Worm (Caenorhabditis elegans) whole organism, L3 larva: Measurements from ENCODE around the gene Y53F4B.21.

ENCODE experiments used
- R02D3.7 ChIP-seq: fragments of 150-350 bp; optimal IDR thresholded peaks from 2 replicates; lab custom pipeline; 2014; ENCODE audit warnings: missing biosample characterization, missing genetic modification characterization
- ZK546.5 ChIP-seq: sonication (generic microtip); optimal IDR thresholded peaks from 2 replicates; lab custom pipeline; 2017; ENCODE audit warnings: missing biosample characterization, missing genetic modification characterization
- aly-2 ChIP-seq: fragments of 150-350 bp; optimal IDR thresholded peaks from 2 replicates; lab custom pipeline; 2014; ENCODE audit warnings: missing biosample characterization, missing genetic modification characterization
- ama-1 ChIP-seq: fragments of 150-350 bp; optimal IDR thresholded peaks from 2 replicates; lab custom pipeline; 2018
- ceh-28 ChIP-seq: fragments of 150-350 bp; optimal IDR thresholded peaks from 2 replicates; lab custom pipeline; 2014; ENCODE audit warnings: missing biosample characterization, missing genetic modification reagents, missing genetic modification characterization
- daf-12 ChIP-seq: fragments of 150-350 bp; optimal IDR thresholded peaks from 2 replicates; lab custom pipeline; 2014; ENCODE audit warnings: missing biosample characterization, missing genetic modification reagents, missing genetic modification characterization
- egl-5 ChIP-seq: fragments of 150-350 bp; optimal IDR thresholded peaks from 2 replicates; lab custom pipeline; 2017; ENCODE audit warnings: missing biosample characterization, missing genetic modification reagents, missing genetic modification characterization, inconsistent platforms
- elt-1 ChIP-seq: fragments of 150-350 bp; optimal IDR thresholded peaks from 2 replicates; lab custom pipeline; 2014; ENCODE audit warnings: missing biosample characterization, missing genetic modification characterization
- hmg-11 ChIP-seq: sonication (generic microtip); optimal IDR thresholded peaks from 2 replicates; lab custom pipeline; 2016; ENCODE audit warnings: missing genetic modification characterization, missing compliant biosample characterization
- jun-1 ChIP-seq: fragments of 150-350 bp; optimal IDR thresholded peaks from 2 replicates; lab custom pipeline; 2014; ENCODE audit warnings: missing biosample characterization, missing genetic modification reagents, missing genetic modification characterization
- lin-15B ChIP-seq: fragments of 150-350 bp; optimal IDR thresholded peaks from 2 replicates; lab custom pipeline; 2014; ENCODE audit warnings: missing biosample characterization, missing genetic modification characterization
- lin-39 ChIP-seq: fragments of 150-350 bp; optimal IDR thresholded peaks from 2 replicates; lab custom pipeline; 2018; ENCODE audit warnings: missing biosample characterization, missing genetic modification reagents, missing genetic modification characterization
- lsy-12 ChIP-seq: sonication (generic microtip); optimal IDR thresholded peaks from 2 replicates; lab custom pipeline; 2016; ENCODE audit warnings: mild to moderate bottlenecking, missing genetic modification characterization, missing compliant biosample characterization
- mml-1 ChIP-seq: fragments of 150-350 bp; sonication (generic microtip); optimal IDR thresholded peaks from 3 replicates; lab custom pipeline; 2014; ENCODE audit warnings: missing biosample characterization, missing genetic modification characterization
- nhr-11 ChIP-seq: fragments of 150-350 bp; optimal IDR thresholded peaks from 2 replicates; lab custom pipeline; 2014; ENCODE audit warnings: missing biosample characterization, missing genetic modification characterization
- nhr-23 ChIP-seq: fragments of 150-350 bp; optimal IDR thresholded peaks from 2 replicates; lab custom pipeline; 2014; ENCODE audit warnings: missing biosample characterization, missing genetic modification reagents, missing genetic modification characterization
- nhr-43 ChIP-seq: sonication (generic microtip); optimal IDR thresholded peaks from 2 replicates; lab custom pipeline; 2016; ENCODE audit warnings: mild to moderate bottlenecking, missing genetic modification characterization, missing compliant biosample characterization; ENCODE audit not compliant: poor library complexity, severe bottlenecking
- nhr-76 ChIP-seq: fragments of 150-350 bp; sonication (generic microtip); optimal IDR thresholded peaks from 5 replicates; lab custom pipeline; 2014; ENCODE audit warnings: missing biosample characterization, missing genetic modification characterization
- pqm-1 ChIP-seq: fragments of 150-350 bp; optimal IDR thresholded peaks from 2 replicates; lab custom pipeline; 2017; ENCODE audit warnings: missing biosample characterization, missing genetic modification characterization, inconsistent platforms
- sea-2 ChIP-seq: fragments of 150-350 bp; sonication (generic microtip); optimal IDR thresholded peaks from 4 replicates; lab custom pipeline; 2014; ENCODE audit warnings: missing biosample characterization, missing genetic modification reagents, missing genetic modification characterization
- snpc-4 ChIP-seq: fragments of 150-350 bp; optimal IDR thresholded peaks from 2 replicates; lab custom pipeline; 2014; ENCODE audit warnings: missing biosample characterization, missing genetic modification characterization
- tbx-2 ChIP-seq: sonication (generic microtip); optimal IDR thresholded peaks from 2 replicates; lab custom pipeline; 2016; ENCODE audit warnings: mild to moderate bottlenecking, missing genetic modification characterization, missing compliant biosample characterization
- unc-62 ChIP-seq: fragments of 150-350 bp; sonication (generic microtip); optimal IDR thresholded peaks from 4 replicates; lab custom pipeline; 2014; ENCODE audit warnings: missing biosample characterization, missing genetic modification reagents, missing genetic modification characterization
- zag-1 ChIP-seq: fragments of 150-350 bp; optimal IDR thresholded peaks from 2 replicates; lab custom pipeline; 2014; ENCODE audit warnings: missing biosample characterization, missing genetic modification characterization
- ztf-11 ChIP-seq: fragments of 150-350 bp; optimal IDR thresholded peaks from 2 replicates; lab custom pipeline; 2014; ENCODE audit warnings: missing biosample characterization, missing genetic modification characterization
- ztf-4 ChIP-seq: fragments of 150-350 bp; optimal IDR thresholded peaks from 2 replicates; lab custom pipeline; 2014; ENCODE audit warnings: missing biosample characterization, missing genetic modification characterization

Y53F4B.21 gene

DNA sequence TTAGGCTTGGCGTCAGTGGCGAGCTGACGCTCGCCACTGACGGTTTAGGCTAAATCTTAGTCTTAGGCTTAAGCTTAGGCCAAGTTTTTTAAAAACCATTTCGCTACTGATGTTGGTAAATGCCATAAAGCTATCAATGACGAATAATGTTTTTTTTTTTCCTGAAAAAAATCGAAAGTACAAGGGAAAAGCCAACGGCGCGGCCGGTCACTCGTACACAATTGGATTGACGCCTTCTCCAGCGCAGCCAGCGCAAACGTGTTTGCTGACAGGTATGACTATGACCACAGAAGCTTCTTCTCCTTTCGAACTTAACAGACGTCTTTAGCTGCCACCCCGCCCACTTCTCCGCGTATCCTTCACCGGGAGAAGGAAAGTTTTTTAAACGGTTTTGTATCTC is 55.6 kb downstream of the Y53F4B.21 start, which contains the start of gene Y53F4B.27:
Y53F4B.27 (plus strand) TSS at position 301 of the 400 bp plus-strand sequence.
- TF ChIP-seq tbx-2 (no peak), aly-2 (no peak), elt-1 (tag; lab: Kevin White, UChicago) (no peak), ZK546.5 (no peak), ceh-28 (no peak), zag-1 (no peak), snpc-4 (tag; lab: Kevin White, UChicago) (no peak)
- TF ChIP-seq, all 47 proteins: peak for 0

DNA sequence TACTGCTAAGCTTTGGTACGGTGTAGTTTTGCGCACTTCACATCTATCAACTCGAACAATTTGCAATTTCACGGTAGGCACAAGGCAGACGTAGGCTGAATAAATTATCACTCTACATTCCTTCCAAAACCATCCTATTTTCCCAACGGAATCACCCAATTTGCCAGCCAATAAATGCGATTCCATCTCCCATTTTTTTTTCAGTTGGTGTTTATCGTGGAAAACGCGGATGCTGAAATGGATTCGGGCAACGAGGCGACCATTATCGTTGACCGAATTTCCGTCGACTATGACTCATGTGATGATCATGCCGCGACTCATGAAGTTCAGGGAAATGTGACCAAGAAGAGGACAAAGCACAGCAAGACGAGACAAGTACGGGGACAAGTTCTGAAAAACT is 58.5 kb downstream of the Y53F4B.21 start:
- TF ChIP-seq egl-5 (tag; lab: Kevin White, UChicago) (peak; percentile 61), lin-39 (tag; lab: Kevin White, UChicago) (no peak), ama-1 (lab: Kevin White, UChicago) (no peak)

DNA sequence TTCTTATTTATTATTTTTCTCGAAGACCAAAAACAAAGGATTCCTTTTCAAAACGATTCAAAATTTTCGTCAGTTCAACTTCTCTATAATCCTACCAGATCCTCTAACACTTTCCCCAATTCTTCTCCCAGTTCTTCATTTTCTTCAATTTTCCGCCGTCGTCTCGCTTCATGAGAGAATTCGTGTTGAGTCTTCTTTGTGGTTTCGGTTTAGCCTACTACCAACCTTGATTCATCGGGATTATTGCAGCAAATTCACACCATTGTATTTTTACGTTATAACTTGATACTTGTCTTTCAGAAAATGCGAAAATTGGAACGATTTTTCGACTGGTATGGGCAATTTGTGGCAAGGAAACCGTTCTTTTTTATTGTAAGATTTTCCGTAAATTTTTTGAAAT is 67.9 kb downstream of the Y53F4B.21 start, which contains the start of gene ptr-20:
ptr-20 (plus strand) TSS at position 301 of the 400 bp plus-strand sequence.
- TF ChIP-seq unc-62 (no peak), hmg-11 (no peak), elt-1 (tag; lab: Kevin White, UChicago) (no peak), daf-12 (tag; lab: Kevin White, UChicago) (no peak), pqm-1 (tag; lab: Kevin White, UChicago) (no peak)

DNA sequence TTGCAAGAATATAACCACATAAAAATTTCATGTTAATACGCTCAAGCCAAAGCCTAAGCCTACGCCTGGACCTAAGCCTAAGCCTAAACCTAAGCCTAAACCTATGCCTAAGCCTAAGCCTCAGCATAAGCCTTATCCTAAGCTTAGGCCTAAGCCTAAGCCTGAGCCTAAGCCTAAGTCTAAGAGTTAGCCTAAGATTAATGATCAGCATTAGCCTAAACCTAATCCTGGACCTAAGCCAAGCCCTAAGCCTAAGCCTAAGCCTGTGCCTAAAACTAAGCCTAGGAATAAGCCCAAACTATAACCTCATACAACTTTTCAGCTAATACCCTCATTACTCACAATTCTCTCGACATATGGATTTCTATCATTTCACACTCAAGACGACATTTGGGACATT is 68.4 kb downstream of the Y53F4B.21 start:
- no peak for TF ChIP-seq lsy-12 (tag; lab: Kevin White, UChicago)
- no peak for TF ChIP-seq nhr-76 (tag; lab: Kevin White, UChicago)
- no peak for TF ChIP-seq sea-2 (GFP tag; lab: Kevin White, UChicago)
- no peak for TF ChIP-seq ama-1 (lab: Kevin White, UChicago)
- no peak for TF ChIP-seq nhr-23
- no peak for TF ChIP-seq zag-1
- no peak for TF ChIP-seq lin-15B (tag; lab: Kevin White, UChicago)
- no peak for TF ChIP-seq ztf-11 (tag; lab: Kevin White, UChicago)
- no peak for TF ChIP-seq nhr-11 (tag; lab: Kevin White, UChicago)
- no peak for TF ChIP-seq R02D3.7 (tag; lab: Kevin White, UChicago)
- no peak for TF ChIP-seq ztf-4 (tag; lab: Kevin White, UChicago)
- no peak for TF ChIP-seq jun-1
- no peak for TF ChIP-seq elt-1 (tag; lab: Kevin White, UChicago)
- TF ChIP-seq egl-5 (tag; lab: Kevin White, UChicago): no peak
- no peak for TF ChIP-seq mml-1
- TF ChIP-seq nhr-43 (tag; lab: Kevin White, UChicago): no peak
